Worm (Caenorhabditis elegans): ENCODE data around the gene yju-2.

The yju-2 gene

DNA sequence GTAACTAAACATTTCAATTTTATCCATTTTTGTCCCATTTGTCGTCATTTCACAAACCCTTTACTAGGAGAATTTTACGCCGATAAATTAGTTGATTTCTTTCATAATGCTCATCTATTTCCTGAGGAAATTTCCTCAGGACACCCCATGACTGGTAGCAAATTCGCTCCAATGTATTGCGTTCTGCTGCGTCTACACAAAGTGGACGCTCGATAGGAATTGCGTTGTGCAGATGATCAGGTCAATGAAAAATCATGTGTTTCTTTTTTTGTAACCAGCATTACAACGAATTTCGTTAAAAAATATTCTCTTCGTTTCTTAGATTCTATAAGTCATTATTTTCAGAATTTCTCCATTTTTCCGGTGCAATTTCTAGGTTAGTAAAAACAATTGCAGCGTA, 2.3 kb upstream of the yju-2 start, which contains the start of gene epg-4 (continued):
- TF ChIP-seq Y95B8A.8 (GFP tag; IDR thresholded peaks at IDR 0.05) (no peak; the same call in 1 of the 2 replicates), ets-4 (GFP tag; optimal IDR thresholded peaks at IDR 0.05) (no peak), snpc-1.3 (tag; optimal IDR thresholded peaks at IDR 0.05; ENCODE audit: insufficient read depth) (no peak), mxl-1 (tag; optimal IDR thresholded peaks at IDR 0.05) (no peak), hlh-26 (GFP tag; conservative IDR thresholded peaks at IDR 0.05) (no peak), mcd-1 (GFP tag; IDR thresholded peaks at IDR 0.05) (peak; percentile 64), xnd-1 (tag; optimal IDR thresholded peaks at IDR 0.05) (no peak), pbrm-1 (GFP tag; IDR thresholded peaks at IDR 0.05) (peak; percentile 43; the same call in 1 of the 2 replicates), somi-1 (GFP tag; optimal IDR thresholded peaks at IDR 0.05) (peak; percentile 0), egrh-3 (GFP tag; IDR thresholded peaks at IDR 0.05) (no peak), dpl-1 (GFP tag; optimal IDR thresholded peaks at IDR 0.05) (no peak), F57A8.1 (GFP tag; optimal IDR thresholded peaks at IDR 0.05) (no peak), ztf-26 (tag; optimal IDR thresholded peaks at IDR 0.05) (no peak), die-1 (tag; optimal IDR thresholded peaks at IDR 0.05) (peak; percentile 49), ztf-22 (GFP tag; optimal IDR thresholded peaks at IDR 0.05) (no peak), lsy-27 (tag; optimal IDR thresholded peaks at IDR 0.05; ENCODE audit: borderline replicate concordance, insufficient read depth) (no peak), attf-5 (GFP tag; optimal IDR thresholded peaks at IDR 0.05) (peak; percentile 89), hsf-1 (GFP tag; IDR thresholded peaks at IDR 0.05) (peak; percentile 54; the same call in 1 of the 2 replicates), unc-62 (GFP tag; optimal IDR thresholded peaks at IDR 0.05) (no peak), let-607 (tag; optimal IDR thresholded peaks at IDR 0.05) (peak in 1 of 2 experiments; percentile 49), repo-1 (tag; optimal IDR thresholded peaks at IDR 0.05) (no peak), hrde-1 (tag; optimal IDR thresholded peaks at IDR 0.05; ENCODE audit: borderline replicate concordance) (peak; percentile 52), F55B11.4 (tag; optimal IDR thresholded peaks at IDR 0.05; ENCODE audit: borderline replicate concordance, insufficient read depth) (no peak), nfya-2 (GFP tag; IDR thresholded peaks at IDR 0.05) (no peak), cebp-1 (GFP tag; IDR thresholded peaks at IDR 0.05) (peak; percentile 81), cebp-1 (tag; optimal IDR thresholded peaks at IDR 0.05) (peak; percentile 86), nhr-80 (tag; optimal IDR thresholded peaks at IDR 0.05) (peak; percentile 53), Y67H2A.10 (GFP tag; conservative IDR thresholded peaks at IDR 0.05) (no peak; the same call in 1 of the 2 replicates), rpc-1 (optimal IDR thresholded peaks at IDR 0.05) (no peak), rpc-1 (tag; optimal IDR thresholded peaks at IDR 0.05) (no peak), athp-1 (tag; optimal IDR thresholded peaks at IDR 0.05) (peak; percentile 34), efl-1 (GFP tag; optimal IDR thresholded peaks at IDR 0.05) (peak; percentile 18), ztf-28 (GFP tag; IDR thresholded peaks at IDR 0.05) (no peak), ceh-100 (GFP tag; IDR thresholded peaks at IDR 0.05) (peak; percentile 75), sdz-38 (tag; optimal IDR thresholded peaks at IDR 0.05) (no peak), tbp1 (GFP tag; optimal IDR thresholded peaks at IDR 0.05) (peak; percentile 53), mes-4 (tag; optimal IDR thresholded peaks at IDR 0.05) (no peak), akir-1 (GFP tag; optimal IDR thresholded peaks at IDR 0.05) (no peak), let-526 (GFP tag; IDR thresholded peaks at IDR 0.05) (no peak), rec-8 (tag; optimal IDR thresholded peaks at IDR 0.05) (no peak), C06A6.2 (GFP tag; conservative IDR thresholded peaks at IDR 0.05) (no peak), Y53F4B.3 (GFP tag; IDR thresholded peaks at IDR 0.05) (no peak), F49E8.2 (tag; optimal IDR thresholded peaks at IDR 0.05; ENCODE audit: insufficient read depth) (peak; percentile 71), him-1 (tag; optimal IDR thresholded peaks at IDR 0.05) (no peak), ccch-3 (GFP tag; optimal IDR thresholded peaks at IDR 0.05) (no peak), sptf-2 (GFP tag; optimal IDR thresholded peaks at IDR 0.05) (no peak), nhr-90 (tag; optimal IDR thresholded peaks at IDR 0.05) (peak; percentile 28), snpc-4 (GFP tag; optimal IDR thresholded peaks at IDR 0.05) (no peak), snpc-4 (tag; optimal IDR thresholded peaks at IDR 0.05) (peak in 3 of 4 experiments; percentile 3 to 25 (median 9))
